Worm (Caenorhabditis elegans) whole organism, late embryonic: ENCODE results near the gene F13A2.2.

Source experiments
- T23F11.4 ChIP-seq: fragments of 200-800 bp; sonication (Bioruptor generic); optimal IDR thresholded peaks from 2 replicates; lab custom pipeline; 2018; ENCODE audit warnings: mild to moderate bottlenecking, missing genetic modification characterization, missing compliant biosample characterization
- Y22D7AL.16 ChIP-seq: sonication (generic microtip); optimal IDR thresholded peaks from 2 replicates; lab custom pipeline; 2016; ENCODE audit warnings: missing genetic modification characterization, missing compliant biosample characterization
- ahr-1 ChIP-seq: sonication (generic microtip); optimal IDR thresholded peaks from 2 replicates; lab custom pipeline; 2016; ENCODE audit warnings: missing genetic modification characterization, missing compliant biosample characterization
- ceh-14 ChIP-seq: sonication (generic microtip); optimal IDR thresholded peaks from 2 replicates; lab custom pipeline; 2016; ENCODE audit warnings: missing genotype, missing genetic modification characterization, missing compliant biosample characterization
- ceh-18 ChIP-seq: sonication (generic microtip); optimal IDR thresholded peaks from 2 replicates; lab custom pipeline; 2016; ENCODE audit warnings: missing genetic modification characterization, missing compliant biosample characterization
- ceh-19 ChIP-seq: fragments of 200-800 bp; sonication (Bioruptor generic); optimal IDR thresholded peaks from 2 replicates; lab custom pipeline; 2018; ENCODE audit warnings: mild to moderate bottlenecking, missing genetic modification characterization, missing compliant biosample characterization
- ceh-2 ChIP-seq: sonication (generic microtip); optimal IDR thresholded peaks from 2 replicates; lab custom pipeline; 2016; ENCODE audit warnings: missing genotype, missing genetic modification characterization, missing compliant biosample characterization
- ceh-22 ChIP-seq: sonication (generic microtip); optimal IDR thresholded peaks from 2 replicates; lab custom pipeline; 2017; ENCODE audit warnings: missing biosample characterization, missing genetic modification characterization
- ceh-24 ChIP-seq: sonication (generic microtip); optimal IDR thresholded peaks from 2 replicates; lab custom pipeline; 2016; ENCODE audit warnings: mild to moderate bottlenecking, missing genetic modification characterization, missing compliant biosample characterization
- ceh-34 ChIP-seq: sonication (generic microtip); optimal IDR thresholded peaks from 2 replicates; lab custom pipeline; 2016; ENCODE audit warnings: mild to moderate bottlenecking, missing genetic modification characterization, missing compliant biosample characterization
- ceh-48 ChIP-seq: sonication (generic microtip); optimal IDR thresholded peaks from 2 replicates; lab custom pipeline; 2016; ENCODE audit warnings: missing genetic modification characterization, inconsistent platforms, missing compliant biosample characterization
- ceh-6 ChIP-seq: fragments of 200-800 bp; sonication (Bioruptor generic); optimal IDR thresholded peaks from 2 replicates; lab custom pipeline; 2018; ENCODE audit warnings: mild to moderate bottlenecking, missing genetic modification characterization, missing compliant biosample characterization
- ceh-9 ChIP-seq: sonication (generic microtip); optimal IDR thresholded peaks from 2 replicates; lab custom pipeline; 2016; ENCODE audit warnings: mild to moderate bottlenecking, missing genetic modification characterization, inconsistent platforms, missing compliant biosample characterization
- che-1 ChIP-seq: sonication (generic microtip); optimal IDR thresholded peaks from 2 replicates; lab custom pipeline; 2016; ENCODE audit warnings: mild to moderate bottlenecking, missing genetic modification characterization, missing compliant biosample characterization
- elt-2 ChIP-seq: sonication (generic microtip); optimal IDR thresholded peaks from 2 replicates; lab custom pipeline; 2016; ENCODE audit warnings: missing genetic modification reagents, missing genetic modification characterization, missing compliant biosample characterization
- elt-4 ChIP-seq: sonication (generic microtip); optimal IDR thresholded peaks from 2 replicates; lab custom pipeline; 2016; ENCODE audit warnings: missing genetic modification characterization, missing compliant biosample characterization
- ets-4 ChIP-seq: sonication (generic microtip); optimal IDR thresholded peaks from 2 replicates; lab custom pipeline; 2016; ENCODE audit warnings: missing genetic modification characterization, missing compliant biosample characterization
- eyg-1 ChIP-seq: sonication (generic microtip); optimal IDR thresholded peaks from 2 replicates; lab custom pipeline; 2016; ENCODE audit warnings: missing genotype, missing genetic modification characterization, missing compliant biosample characterization
- fax-1 ChIP-seq: sonication (generic microtip); optimal IDR thresholded peaks from 2 replicates; lab custom pipeline; 2016; ENCODE audit warnings: missing genotype, missing genetic modification characterization, missing compliant biosample characterization
- fkh-10 ChIP-seq: fragments of 150-350 bp; optimal IDR thresholded peaks from 2 replicates; lab custom pipeline; 2014; ENCODE audit warnings: missing biosample characterization, missing genetic modification reagents, missing genetic modification characterization
- fkh-6 ChIP-seq: sonication (generic microtip); optimal IDR thresholded peaks from 2 replicates; lab custom pipeline; 2016; ENCODE audit warnings: missing genetic modification characterization, missing compliant biosample characterization
- hlh-13 ChIP-seq: fragments of 200-800 bp; sonication (Bioruptor generic); optimal IDR thresholded peaks from 2 replicates; lab custom pipeline; 2018; ENCODE audit warnings: mild to moderate bottlenecking, missing genetic modification characterization, missing compliant biosample characterization
- hlh-15 ChIP-seq: sonication (generic microtip); optimal IDR thresholded peaks from 2 replicates; lab custom pipeline; 2016; ENCODE audit warnings: missing genetic modification characterization, missing compliant biosample characterization
- hlh-8 ChIP-seq: sonication (generic microtip); optimal IDR thresholded peaks from 2 replicates; lab custom pipeline; 2016; ENCODE audit warnings: missing genotype, missing genetic modification characterization, missing compliant biosample characterization
- lim-6 ChIP-seq: sonication (generic microtip); optimal IDR thresholded peaks from 2 replicates; lab custom pipeline; 2016; ENCODE audit warnings: missing genetic modification characterization, missing compliant biosample characterization
- lin-11 ChIP-seq: fragments of 200-800 bp; sonication (Bioruptor generic); optimal IDR thresholded peaks from 2 replicates; lab custom pipeline; 2018; ENCODE audit warnings: mild to moderate bottlenecking, missing genetic modification characterization, missing compliant biosample characterization
- madf-2 ChIP-seq: sonication (generic microtip); optimal IDR thresholded peaks from 2 replicates; lab custom pipeline; 2017; ENCODE audit warnings: missing genetic modification characterization, missing compliant biosample characterization
- mec-3 ChIP-seq: sonication (generic microtip); optimal IDR thresholded peaks from 2 replicates; lab custom pipeline; 2016; ENCODE audit warnings: borderline replicate concordance, missing genetic modification characterization, missing compliant biosample characterization
- nfya-1 ChIP-seq: sonication (generic microtip); optimal IDR thresholded peaks from 2 replicates; lab custom pipeline; 2017; ENCODE audit warnings: missing genetic modification characterization, mild to moderate bottlenecking, missing compliant biosample characterization, antibody characterized with exemption, moderate library complexity
- nhr-11 ChIP-seq: fragments of 150-350 bp; optimal IDR thresholded peaks from 2 replicates; lab custom pipeline; 2014; ENCODE audit warnings: missing biosample characterization, missing genetic modification characterization
- npax-4 ChIP-seq: sonication (generic microtip); optimal IDR thresholded peaks from 2 replicates; lab custom pipeline; 2016; ENCODE audit warnings: missing genetic modification characterization, missing compliant biosample characterization
- odd-2 ChIP-seq: sonication (generic microtip); optimal IDR thresholded peaks from 2 replicates; lab custom pipeline; 2017; ENCODE audit warnings: antibody characterized with exemption, mild to moderate bottlenecking, missing genetic modification characterization, missing compliant biosample characterization
- pag-3 ChIP-seq: sonication (generic microtip); optimal IDR thresholded peaks from 2 replicates; lab custom pipeline; 2016; ENCODE audit warnings: missing compliant biosample characterization, missing genetic modification characterization, borderline replicate concordance
- pax-1 ChIP-seq: fragments of 150-350 bp; optimal IDR thresholded peaks from 2 replicates; lab custom pipeline; 2014; ENCODE audit warnings: missing biosample characterization, missing genetic modification characterization
- pha-2 ChIP-seq: sonication (generic microtip); optimal IDR thresholded peaks from 2 replicates; lab custom pipeline; 2017; ENCODE audit warnings: mild to moderate bottlenecking, missing genetic modification characterization, missing compliant biosample characterization
- pros-1 ChIP-seq: fragments of 150-350 bp; optimal IDR thresholded peaks from 2 replicates; lab custom pipeline; 2014; ENCODE audit warnings: missing biosample characterization, missing genetic modification reagents, missing genetic modification characterization
- ref-2 ChIP-seq: sonication (generic microtip); optimal IDR thresholded peaks from 2 replicates; lab custom pipeline; 2016; ENCODE audit warnings: missing genetic modification characterization, missing compliant biosample characterization
- rnt-1 ChIP-seq: sonication (generic microtip); optimal IDR thresholded peaks from 2 replicates; lab custom pipeline; 2016; ENCODE audit warnings: missing genetic modification characterization, missing compliant biosample characterization
- sox-4 ChIP-seq: sonication (generic microtip); optimal IDR thresholded peaks from 2 replicates; lab custom pipeline; 2017; ENCODE audit warnings: mild to moderate bottlenecking, missing genetic modification characterization, inconsistent platforms, missing compliant biosample characterization
- syd-9 ChIP-seq: sonication (generic microtip); optimal IDR thresholded peaks from 2 replicates; lab custom pipeline; 2016; ENCODE audit warnings: mild to moderate bottlenecking, missing genetic modification characterization, moderate library complexity, missing compliant biosample characterization
- tbx-7 ChIP-seq: sonication (generic microtip); optimal IDR thresholded peaks from 2 replicates; lab custom pipeline; 2016; ENCODE audit warnings: missing genotype, missing genetic modification characterization, missing compliant biosample characterization
- unc-42 ChIP-seq: sonication (generic microtip); optimal IDR thresholded peaks from 2 replicates; lab custom pipeline; 2016; ENCODE audit warnings: missing genotype, missing genetic modification characterization, missing compliant biosample characterization
- unc-55 ChIP-seq: sonication (generic microtip); optimal IDR thresholded peaks from 2 replicates; lab custom pipeline; 2017; ENCODE audit warnings: missing biosample characterization, missing genetic modification reagents, missing genetic modification characterization
- unc-86 ChIP-seq: sonication (generic microtip); optimal IDR thresholded peaks from 2 replicates; lab custom pipeline; 2016; ENCODE audit warnings: missing genetic modification characterization, missing compliant biosample characterization
- zip-5 ChIP-seq: sonication (generic microtip); optimal IDR thresholded peaks from 2 replicates; lab custom pipeline; 2016; ENCODE audit warnings: missing genetic modification characterization, missing compliant biosample characterization

The F13A2.2 gene

DNA sequence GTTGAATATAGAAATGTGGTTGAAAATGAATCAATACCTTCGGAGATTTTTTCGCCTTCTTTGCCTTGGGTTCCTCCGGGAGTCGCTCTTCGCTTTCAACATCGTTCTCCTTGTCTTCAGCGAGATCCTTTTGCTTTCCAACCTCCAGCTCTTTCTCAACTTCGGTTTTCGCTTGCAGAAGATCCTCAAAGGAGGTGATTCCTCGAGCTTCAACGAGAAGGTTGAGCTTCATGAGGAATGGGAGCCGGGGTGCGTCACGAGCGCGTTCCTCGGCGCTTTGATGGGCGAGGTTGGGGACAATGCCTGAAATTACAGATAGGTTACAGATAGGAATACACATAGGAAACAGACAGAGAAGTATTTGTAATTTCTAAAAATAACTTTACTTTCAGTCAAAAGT, 14.5 kb upstream of the F13A2.2 start:
- TF ChIP-seq che-1 (tag; lab: Kevin White, UChicago) (no peak), Y22D7AL.16 (no peak), T23F11.4 (no peak), eyg-1 (tag; lab: Kevin White, UChicago) (no peak), fkh-6 (tag; lab: Kevin White, UChicago) (no peak), nfya-1 (tag; lab: Kevin White, UChicago) (no peak), nhr-11 (tag; lab: Kevin White, UChicago) (no peak), hlh-13 (GFP tag; lab: Kevin White, UChicago) (no peak), zip-5 (tag; lab: Kevin White, UChicago) (no peak), fax-1 (tag; lab: Kevin White, UChicago) (no peak), sox-4 (tag; lab: Kevin White, UChicago) (no peak), ceh-22 (no peak), ets-4 (no peak), pha-2 (tag; lab: Kevin White, UChicago) (no peak), ahr-1 (tag; lab: Kevin White, UChicago) (no peak), syd-9 (tag; lab: Kevin White, UChicago) (no peak), hlh-8 (tag; lab: Kevin White, UChicago) (no peak), tbx-7 (tag; lab: Kevin White, UChicago) (no peak)

DNA sequence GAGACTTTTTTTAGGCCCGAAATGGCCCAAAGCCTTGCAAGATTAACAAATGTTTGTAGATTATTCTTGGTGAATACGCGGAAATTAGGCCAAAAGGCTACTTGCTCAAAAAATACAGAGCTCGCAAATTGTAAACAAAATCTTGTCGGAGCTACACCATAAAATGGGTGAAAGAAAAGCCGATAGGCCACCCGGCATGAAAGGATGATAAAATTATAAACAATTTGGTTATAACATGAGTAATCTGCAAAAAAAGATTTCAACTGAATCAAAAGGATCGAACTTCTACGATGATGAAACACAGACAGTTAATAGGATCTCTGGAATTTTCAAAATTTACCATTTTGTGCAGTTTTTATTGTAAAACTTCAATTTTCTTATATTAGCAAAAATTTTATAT, 13.7 kb upstream of the F13A2.2 start:
- no peak for TF ChIP-seq ref-2 (tag; lab: Kevin White, UChicago)
- TF ChIP-seq lim-6 (tag; lab: Kevin White, UChicago) = no peak

ce11 chrV:4396257-4396656, 11.9 kb upstream of the F13A2.2 start, which contains the start of gene F13A2.3:
Gene F13A2.3 (minus strand): TSS chrV:4396357.
- TF ChIP-seq pax-1 (tag; lab: Kevin White, UChicago) = no peak
- no peak for TF ChIP-seq syd-9 (tag; lab: Kevin White, UChicago)
- no peak for TF ChIP-seq pros-1 (tag; lab: Kevin White, UChicago)
- no peak for TF ChIP-seq lin-11 (tag; lab: Kevin White, UChicago)
- no peak for TF ChIP-seq elt-4 (tag; lab: Kevin White, UChicago)
- TF ChIP-seq unc-86 (tag; lab: Kevin White, UChicago) = no peak
- no peak for TF ChIP-seq ceh-14 (tag; lab: Kevin White, UChicago)
- no peak for TF ChIP-seq pag-3 (tag; lab: Kevin White, UChicago)
- no peak for TF ChIP-seq mec-3 (tag; lab: Kevin White, UChicago)
- no peak for TF ChIP-seq ceh-24
- no peak for TF ChIP-seq unc-55 (GFP tag; lab: Kevin White, UChicago)
- TF ChIP-seq npax-4 = no peak
- no peak for TF ChIP-seq ceh-18 (tag; lab: Kevin White, UChicago)
- TF ChIP-seq ceh-2 (tag; lab: Kevin White, UChicago) = no peak
- no peak for TF ChIP-seq ceh-34 (tag; lab: Kevin White, UChicago)
- TF ChIP-seq unc-42 (tag; lab: Kevin White, UChicago) = no peak
- TF ChIP-seq ceh-9 = no peak
- no peak for TF ChIP-seq ceh-6 (GFP tag; lab: Kevin White, UChicago)

ce11 chrV:4387916-4388315, 3.5 kb upstream of the F13A2.2 start:
- TF ChIP-seq ceh-19 (GFP tag; lab: Kevin White, UChicago) (no peak), fkh-10 (GFP tag; lab: Kevin White, UChicago) (no peak), unc-86 (tag; lab: Kevin White, UChicago) (no peak), odd-2 (no peak), fkh-6 (tag; lab: Kevin White, UChicago) (no peak), ref-2 (tag; lab: Kevin White, UChicago) (no peak), rnt-1 (tag; lab: Kevin White, UChicago) (no peak), ets-4 (no peak), madf-2 (tag; lab: Kevin White, UChicago) (no peak), ceh-48 (tag; lab: Kevin White, UChicago) (no peak), elt-2 (tag; lab: Kevin White, UChicago) (no peak), hlh-15 (tag; lab: Kevin White, UChicago) (no peak), hlh-13 (GFP tag; lab: Kevin White, UChicago) (no peak)
